Worm (Caenorhabditis elegans): ENCODE measurements around the gene F45D3.3.

DNA sequence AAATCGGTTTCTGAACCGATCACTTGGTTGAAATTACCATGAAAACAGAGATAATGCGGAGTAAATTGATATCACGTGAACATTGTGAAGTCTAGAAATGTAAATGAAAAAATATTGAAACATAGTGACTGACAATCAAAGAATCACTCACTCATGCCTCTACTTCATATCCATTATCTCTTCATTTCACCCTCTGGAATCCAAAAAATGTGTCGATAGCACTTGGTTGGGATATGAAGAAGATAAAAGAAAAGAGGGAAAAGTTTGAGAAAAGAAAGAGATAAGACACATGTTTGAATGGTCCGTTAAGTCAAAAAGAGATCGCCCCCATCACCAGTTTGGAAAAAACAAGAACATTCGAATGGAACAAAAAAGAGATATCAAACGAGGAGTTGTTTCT is 32.4 kb downstream of the F45D3.3 start:
- no peak for TF ChIP-seq lsy-12 (tag; optimal IDR thresholded peaks at IDR 0.05)
- no peak for TF ChIP-seq ama-1 (optimal IDR thresholded peaks at IDR 0.05)
- TF ChIP-seq R02D3.7 (tag; optimal IDR thresholded peaks at IDR 0.05): no peak
- TF ChIP-seq unc-62 (GFP tag; optimal IDR thresholded peaks at IDR 0.05): no peak
- no peak for TF ChIP-seq ZK546.5 (tag; optimal IDR thresholded peaks at IDR 0.05)
- no peak for TF ChIP-seq lin-39 (tag; optimal IDR thresholded peaks at IDR 0.05)
- no peak for TF ChIP-seq egl-27 (tag; optimal IDR thresholded peaks at IDR 0.05)
- no peak for TF ChIP-seq ceh-82 (tag; optimal IDR thresholded peaks at IDR 0.05)

Measured in whole organism, L3 larva.